Worm (Caenorhabditis elegans) whole organism, L2 larva: ENCODE measurements around the gene F54D12.10.

ENCODE experiments used
- elt-3 ChIP-seq: sonication (generic microtip); optimal IDR thresholded peaks from 2 replicates; lab custom pipeline; 2017; ENCODE audit warnings: missing biosample characterization, missing genetic modification characterization
- lin-39 ChIP-seq: fragments of 150-350 bp; optimal IDR thresholded peaks from 2 replicates; lab custom pipeline; 2014; ENCODE audit warnings: missing biosample characterization, missing genetic modification reagents, missing genetic modification characterization
- lsy-2 ChIP-seq, 2 experiments: fragments of 150-350 bp in 1 of 2; sonication (generic microtip) in 1 of 2; optimal IDR thresholded peaks; 2 replicates each; lab custom pipeline; 2014 to 2017; ENCODE audit warnings: missing biosample characterization in 2 of 2, missing genetic modification characterization in 2 of 2
- mdl-1 ChIP-seq, 2 experiments: fragments of 150-350 bp in 1 of 2; sonication (generic microtip) in 1 of 2; optimal IDR thresholded peaks; 2 replicates each; lab custom pipeline; 2017; ENCODE audit warnings: missing biosample characterization in 2 of 2, missing genetic modification characterization in 2 of 2
- peb-1 ChIP-seq: fragments of 150-350 bp; optimal IDR thresholded peaks from 2 replicates; lab custom pipeline; 2014; ENCODE audit warnings: missing biosample characterization, missing genetic modification characterization
- unc-62 ChIP-seq: fragments of 150-350 bp; optimal IDR thresholded peaks from 2 replicates; lab custom pipeline; 2014; ENCODE audit warnings: missing biosample characterization, missing genetic modification reagents, missing genetic modification characterization

DNA sequence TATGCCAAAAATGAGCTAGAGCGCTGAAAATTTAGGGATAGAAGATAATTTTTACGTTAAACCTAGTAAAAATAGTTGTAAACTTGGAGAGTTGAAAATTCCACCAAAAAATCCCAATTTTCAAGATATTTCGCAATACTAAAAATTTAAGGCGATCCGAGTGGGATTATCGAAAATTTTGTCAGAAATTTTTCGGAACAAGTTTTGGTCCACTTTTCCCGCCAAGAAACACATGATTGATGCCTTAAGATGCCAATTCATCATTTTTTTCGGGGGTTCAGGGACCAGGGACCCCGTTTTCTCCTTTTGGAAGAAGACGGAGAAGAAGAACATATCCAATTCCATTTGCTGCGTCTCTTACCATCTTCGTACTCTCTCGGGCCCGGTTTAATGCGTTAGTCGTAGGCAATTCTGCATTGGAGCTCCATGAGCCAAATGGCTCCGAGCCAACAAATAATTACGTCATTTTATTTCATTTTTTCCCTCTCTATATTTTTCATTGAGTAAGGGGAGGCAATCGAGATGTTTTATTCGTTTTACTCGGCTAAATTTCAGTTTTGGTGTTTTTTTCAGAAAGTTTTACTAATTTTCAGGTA lies 33.5 kb downstream of the F54D12.10 start:
- TF ChIP-seq lin-39 (tag; lab: Kevin White, UChicago) (no peak), elt-3 (no peak), unc-62 (GFP tag; lab: Kevin White, UChicago) (no peak), peb-1 (tag; lab: Kevin White, UChicago) (no peak), mdl-1 (tag; optimal IDR thresholded peaks at IDR 0.05; lab: Kevin White, UChicago) (no peak), lsy-2 (tag; optimal IDR thresholded peaks at IDR 0.05; lab: Kevin White, UChicago) (peak in 1 of 2 experiments; percentile 37)
